Worm (Caenorhabditis elegans): ENCODE measurements around the gene rps-23.

DNA sequence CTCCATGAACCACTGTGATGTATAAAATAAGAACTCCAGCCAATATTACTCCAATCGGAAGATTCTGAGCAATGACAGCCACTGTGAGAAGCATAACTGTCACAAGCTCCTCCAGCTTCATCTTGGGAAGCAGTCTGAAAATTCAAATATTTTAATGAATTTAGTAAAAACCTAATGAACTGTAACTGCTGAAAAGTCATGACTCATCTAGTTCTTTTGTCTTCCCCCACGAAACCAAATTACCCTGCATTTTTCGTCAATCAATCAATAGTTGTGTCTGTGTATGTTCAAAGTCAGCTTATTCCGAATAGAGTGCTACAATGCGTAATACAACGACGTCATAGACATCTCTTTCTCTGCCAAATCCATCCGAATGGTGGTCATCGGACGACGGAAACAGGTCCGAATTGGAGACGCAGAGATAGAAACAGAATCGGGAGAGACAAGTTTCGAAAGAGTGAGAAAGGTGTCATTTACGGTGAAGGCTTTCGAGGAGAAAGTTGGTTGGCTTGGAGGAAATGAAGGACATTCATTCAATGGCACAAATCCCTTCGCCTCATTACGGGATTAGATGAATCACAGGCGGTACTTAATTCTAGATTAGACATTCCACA, 5.9 kb upstream of the rps-23 start:
- TF ChIP-seq snpc-4 (GFP tag; optimal IDR thresholded peaks at IDR 0.05), result no peak
- no peak for TF ChIP-seq snpc-4 (tag; optimal IDR thresholded peaks at IDR 0.05)
- TF ChIP-seq B0019.2 (GFP tag; conservative IDR thresholded peaks at IDR 0.05), result no peak
- TF ChIP-seq ceh-58 (GFP tag; IDR thresholded peaks at IDR 0.05), result no peak
- no peak for TF ChIP-seq ama-1 (optimal IDR thresholded peaks at IDR 0.05)
- TF ChIP-seq ama-1 (GFP tag; optimal IDR thresholded peaks at IDR 0.05), result no peak
- TF ChIP-seq ztf-28 (GFP tag; IDR thresholded peaks at IDR 0.05), result no peak
- TF ChIP-seq hsf-1 (GFP tag; IDR thresholded peaks at IDR 0.05), result no peak
- TF ChIP-seq chd-7 (tag; optimal IDR thresholded peaks at IDR 0.05), result no peak
- TF ChIP-seq nhr-80 (tag; optimal IDR thresholded peaks at IDR 0.05), result no peak
- no peak for TF ChIP-seq pha-4 (tag; optimal IDR thresholded peaks at IDR 0.05)

Data from whole organism, young adult.